Fruit fly (Drosophila melanogaster) whole organism, embryonic: Measurements from ENCODE around the gene CG42650.

ENCODE experiments used
- Blimp-1 ChIP-seq: fragments of 200-800 bp; sonication (Bioruptor generic); optimal IDR thresholded peaks from 3 replicates; lab custom pipeline; 2018; ENCODE audit warnings: missing biosample characterization, missing genetic modification characterization, mild to moderate bottlenecking, moderate library complexity, missing genetic modification reagents
- CG1602 ChIP-seq: fragments of 200-800 bp; sonication (Bioruptor generic); optimal IDR thresholded peaks from 3 replicates; lab custom pipeline; 2016; ENCODE audit warnings: missing biosample characterization, missing genetic modification characterization
- CG2678 ChIP-seq: fragments of 200-800 bp; sonication (Bioruptor generic); optimal IDR thresholded peaks from 3 replicates; lab custom pipeline; 2019; ENCODE audit warnings: missing biosample characterization, mild to moderate bottlenecking, missing genetic modification characterization, moderate library complexity
- CG34224 ChIP-seq: fragments of 200-800 bp; sonication (Bioruptor generic); IDR thresholded peaks from 3 replicates; pipeline ENCODE4 v1.3.6; 2022; ENCODE audit warnings: missing biosample characterization, missing genetic modification characterization; ENCODE audit not compliant: partially characterized antibody
- CG8281 ChIP-seq: fragments of 200-800 bp; sonication (Bioruptor generic); optimal IDR thresholded peaks from 2 replicates; lab custom pipeline; 2018; ENCODE audit warnings: missing biosample characterization, mild to moderate bottlenecking, missing genetic modification characterization, moderate library complexity
- Fer1 ChIP-seq: fragments of 200-800 bp; sonication (Bioruptor generic); optimal IDR thresholded peaks from 2 replicates; lab custom pipeline; 2017; ENCODE audit warnings: missing biosample characterization, mild to moderate bottlenecking, missing genetic modification characterization
- H15 ChIP-seq: fragments of 200-800 bp; sonication (Bioruptor generic); IDR thresholded peaks from 3 replicates; pipeline ENCODE4 v1.3.6; 2022; ENCODE audit warnings: missing biosample characterization, missing genetic modification characterization
- Xrp1 ChIP-seq: fragments of 200-800 bp; sonication (Bioruptor generic); IDR thresholded peaks from 2 replicates; pipeline ENCODE4 v1.3.6; 2022; ENCODE audit warnings: missing biosample characterization, missing genetic modification characterization
- fd64A ChIP-seq: fragments of 200-800 bp; sonication (Bioruptor generic); optimal IDR thresholded peaks from 3 replicates; lab custom pipeline; 2018; ENCODE audit warnings: missing biosample characterization, mild to moderate bottlenecking, missing genetic modification characterization
- gt ChIP-seq: fragments of 200-800 bp; sonication (Bioruptor generic); IDR thresholded peaks from 2 replicates; pipeline ENCODE4 v1.3.6; 2022; ENCODE audit warnings: missing biosample characterization, missing genetic modification characterization
- jigr1 ChIP-seq: fragments of 200-800 bp; sonication (Bioruptor generic); IDR thresholded peaks from 3 replicates; pipeline ENCODE4 v1.3.6; 2022; ENCODE audit warnings: missing biosample characterization, missing genetic modification characterization
- onecut ChIP-seq: fragments of 200-800 bp; sonication (Bioruptor generic); IDR thresholded peaks from 2 replicates; pipeline ENCODE4 v1.3.6; 2022; ENCODE audit warnings: missing biosample characterization, missing genetic modification characterization
- scrt ChIP-seq: fragments of 200-800 bp; sonication (Bioruptor generic); optimal IDR thresholded peaks from 2 replicates; lab custom pipeline; 2018; ENCODE audit warnings: missing biosample characterization, mild to moderate bottlenecking, missing genetic modification characterization, moderate library complexity

dm6 chr3R:7362023-7362422 is 29.2 kb upstream of the CG42650 start, which contains the start of gene CG17944:
- TF ChIP-seq CG2678 (tag; lab: Kevin White, UChicago) (no peak), Xrp1 (GFP tag; lab: Robert Waterston, UW) (no peak), CG34224 (no peak), H15 (no peak), CG1602 (GFP tag; lab: Kevin White, UChicago) (no peak), Fer1 (no peak), onecut (no peak), gt (GFP tag; lab: Robert Waterston, UW) (no peak), jigr1 (no peak), CG8281 (tag; lab: Kevin White, UChicago) (no peak), fd64A (GFP tag; lab: Kevin White, UChicago) (no peak), scrt (GFP tag; lab: Kevin White, UChicago) (no peak), Blimp-1 (GFP tag; lab: Kevin White, UChicago) (no peak)
